Fruit fly (Drosophila melanogaster): Measurements from ENCODE around the gene Gga.

- TF ChIP-seq CG34367 (tag; optimal IDR thresholded peaks at IDR 0.05) (no peak), EcR (GFP tag; optimal IDR thresholded peaks at IDR 0.05) (no peak), D1 (tag; optimal IDR thresholded peaks at IDR 0.05) (no peak), Ets98B (GFP tag; IDR thresholded peaks at IDR 0.05) (no peak), Pif1A (GFP tag; optimal IDR thresholded peaks at IDR 0.05) (no peak), Snoo (tag; optimal IDR thresholded peaks at IDR 0.05) (no peak), CG9948 (tag; optimal IDR thresholded peaks at IDR 0.05) (no peak), CG32121 (GFP tag; IDR thresholded peaks at IDR 0.05) (no peak), fd96Ca (GFP tag; IDR thresholded peaks at IDR 0.05) (no peak), CG8159 (tag; optimal IDR thresholded peaks at IDR 0.05) (no peak), rn (GFP tag; IDR thresholded peaks at IDR 0.05) (no peak), gl (tag; optimal IDR thresholded peaks at IDR 0.05) (no peak), CG15710 (tag; optimal IDR thresholded peaks at IDR 0.05) (no peak)
These were observed 16.8 kb downstream of the Gga start for dm6 chrX:9617598-9618076.
